Worm (Caenorhabditis elegans) whole organism, L4 larva: ENCODE results near the gene rle-1.

ENCODE experiments used
- ama-1 ChIP-seq: fragments of 150-350 bp; optimal IDR thresholded peaks from 2 replicates; lab custom pipeline; 2014; ENCODE audit warnings: inconsistent platforms, mixed read lengths
- arid-1 ChIP-seq: fragments of 200-800 bp; sonication (Bioruptor generic); conservative IDR thresholded peaks from 2 replicates; pipeline ENCODE4 v1.3.6; 2022; ENCODE audit warnings: missing genetic modification reagents, missing genetic modification characterization, missing compliant biosample characterization
- daf-8 ChIP-seq: fragments of 200-800 bp; sonication (Bioruptor generic); IDR thresholded peaks from 2 replicates; pipeline ENCODE4 v1.3.6; 2022; ENCODE audit warnings: missing genetic modification characterization, missing compliant biosample characterization
- dmd-8 ChIP-seq: fragments of 200-800 bp; sonication (Bioruptor generic); IDR thresholded peaks from 2 replicates; pipeline ENCODE4 v1.3.6; 2022; ENCODE audit warnings: missing genetic modification characterization, missing compliant biosample characterization
- dpl-1 ChIP-seq: fragments of 150-350 bp; optimal IDR thresholded peaks from 2 replicates; lab custom pipeline; 2014; ENCODE audit warnings: missing biosample characterization, missing genetic modification reagents, missing genetic modification characterization
- fos-1 ChIP-seq: fragments of 150-350 bp; optimal IDR thresholded peaks from 2 replicates; lab custom pipeline; 2014; ENCODE audit warnings: missing biosample characterization, missing genetic modification characterization
- gei-8 ChIP-seq: fragments of 200-800 bp; sonication (Bioruptor generic); optimal IDR thresholded peaks from 2 replicates; lab custom pipeline; 2018; ENCODE audit warnings: mild to moderate bottlenecking, missing genetic modification characterization, missing compliant biosample characterization
- lin-15B ChIP-seq: fragments of 150-350 bp; sonication (generic microtip); optimal IDR thresholded peaks from 3 replicates; lab custom pipeline; 2014; ENCODE audit warnings: missing biosample characterization, missing genetic modification characterization
- nhr-102 ChIP-seq: sonication (generic microtip); optimal IDR thresholded peaks from 2 replicates; lab custom pipeline; 2016; ENCODE audit warnings: mild to moderate bottlenecking, missing genetic modification characterization, moderate library complexity, missing compliant biosample characterization
- nhr-11 ChIP-seq: fragments of 150-350 bp; optimal IDR thresholded peaks from 2 replicates; lab custom pipeline; 2014; ENCODE audit warnings: missing biosample characterization, missing genetic modification characterization
- snpc-4 ChIP-seq: fragments of 150-350 bp; optimal IDR thresholded peaks from 2 replicates; lab custom pipeline; 2014; ENCODE audit warnings: missing biosample characterization, missing genetic modification characterization
- zag-1 ChIP-seq: fragments of 150-350 bp; optimal IDR thresholded peaks from 2 replicates; lab custom pipeline; 2014; ENCODE audit warnings: missing biosample characterization, missing genetic modification characterization

ce11 chrIII:10967010-10967409, 31.0 kb downstream of the rle-1 start, which contains the start of gene W05B2.2:
- TF ChIP-seq daf-8 (GFP tag; lab: Robert Waterston, UW), result no peak
- no peak for TF ChIP-seq lin-15B (tag; lab: Kevin White, UChicago)
- TF ChIP-seq dmd-8, result no peak
- TF ChIP-seq nhr-102 (tag; lab: Kevin White, UChicago), result no peak
- TF ChIP-seq fos-1 (tag; lab: Kevin White, UChicago), result no peak
- TF ChIP-seq snpc-4 (tag; lab: Kevin White, UChicago), result no peak
- TF ChIP-seq nhr-11 (tag; lab: Kevin White, UChicago), result no peak
- TF ChIP-seq dpl-1 (GFP tag; lab: Kevin White, UChicago), result no peak
- TF ChIP-seq ama-1 (lab: Kevin White, UChicago), result no peak
- TF ChIP-seq zag-1 (tag; lab: Kevin White, UChicago), result no peak
- no peak for TF ChIP-seq gei-8 (GFP tag; lab: Kevin White, UChicago)
- no peak for TF ChIP-seq arid-1 (GFP tag; lab: Robert Waterston, UW)
